Worm (Caenorhabditis elegans): ENCODE data around the gene F26F12.5.

DNA sequence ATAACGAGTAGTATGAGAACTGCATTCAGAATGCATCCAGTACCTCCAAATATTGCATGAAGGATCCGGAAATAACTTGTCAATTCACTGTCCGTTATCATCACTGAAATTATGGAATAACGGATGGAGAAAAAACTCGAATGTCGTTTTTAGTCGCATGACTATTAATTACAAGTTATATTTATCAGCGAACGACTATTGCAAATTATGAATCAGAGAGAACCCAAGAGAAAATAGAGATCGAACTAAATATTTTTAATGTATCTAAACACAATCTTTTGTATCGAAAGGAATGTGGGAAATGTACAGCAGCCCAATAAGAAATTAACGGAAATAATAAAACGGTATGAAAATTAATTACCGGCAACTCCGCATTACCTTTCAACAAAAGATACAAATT is 35.0 kb upstream of the F26F12.5 start, which contains the start of gene srd-16:
- TF ChIP-seq unc-62 (GFP tag; optimal IDR thresholded peaks at IDR 0.05): no peak
- no peak for TF ChIP-seq elt-1 (tag; optimal IDR thresholded peaks at IDR 0.05)
- no peak for TF ChIP-seq lsy-2 (tag; optimal IDR thresholded peaks at IDR 0.05)
- no peak for TF ChIP-seq egl-27 (tag; optimal IDR thresholded peaks at IDR 0.05)
